Fruit fly (Drosophila melanogaster) whole organism, embryonic: ENCODE results near the gene CG6012.

Experiments
- Aef1 ChIP-seq: fragments of 200-800 bp; sonication (Bioruptor generic); IDR thresholded peaks from 3 replicates; pipeline ENCODE4 v1.3.6; 2022; ENCODE audit warnings: missing biosample characterization, missing genetic modification characterization
- CG1024 ChIP-seq: fragments of 200-800 bp; sonication (Bioruptor generic); IDR thresholded peaks from 2 replicates; pipeline ENCODE4 v1.3.6; 2022; ENCODE audit warnings: missing biosample characterization, missing genetic modification characterization
- CG10462 ChIP-seq: fragments of 200-800 bp; sonication (Bioruptor generic); optimal IDR thresholded peaks from 2 replicates; lab custom pipeline; 2016; ENCODE audit warnings: missing biosample characterization, missing genetic modification characterization
- CG10565 ChIP-seq: fragments of 200-800 bp; sonication (Bioruptor generic); optimal IDR thresholded peaks from 3 replicates; lab custom pipeline; 2016; ENCODE audit warnings: missing biosample characterization, mild to moderate bottlenecking, missing genetic modification characterization
- CG11247 ChIP-seq: fragments of 200-800 bp; sonication (Bioruptor generic); IDR thresholded peaks from 2 replicates; pipeline ENCODE4 v1.3.6; 2022; ENCODE audit warnings: missing biosample characterization, missing genetic modification characterization
- CG12219 ChIP-seq: fragments of 200-800 bp; sonication (Bioruptor generic); optimal IDR thresholded peaks from 3 replicates; lab custom pipeline; 2018; ENCODE audit warnings: missing biosample characterization, mild to moderate bottlenecking, missing genetic modification characterization
- CG14050 ChIP-seq: fragments of 200-800 bp; sonication (Bioruptor generic); IDR thresholded peaks from 3 replicates; pipeline ENCODE4 v1.3.6; 2022; ENCODE audit warnings: missing biosample characterization, missing genetic modification characterization
- CG14710 ChIP-seq: fragments of 200-800 bp; sonication (Bioruptor generic); optimal IDR thresholded peaks from 3 replicates; lab custom pipeline; 2019; ENCODE audit warnings: missing biosample characterization, mild to moderate bottlenecking, missing genetic modification characterization, moderate library complexity
- CG17328 ChIP-seq: fragments of 200-800 bp; sonication (Bioruptor generic); IDR thresholded peaks from 2 replicates; pipeline ENCODE4 v1.3.6; 2022; ENCODE audit warnings: missing biosample characterization, missing genetic modification characterization
- CG2202 ChIP-seq: fragments of 200-800 bp; sonication (Bioruptor generic); optimal IDR thresholded peaks from 2 replicates; lab custom pipeline; 2018; ENCODE audit warnings: missing biosample characterization, mild to moderate bottlenecking, missing genetic modification characterization
- CG33213 ChIP-seq: fragments of 200-800 bp; sonication (Bioruptor generic); optimal IDR thresholded peaks from 3 replicates; lab custom pipeline; 2016; ENCODE audit warnings: missing biosample characterization, missing genetic modification characterization
- CG4424 ChIP-seq: fragments of 200-800 bp; sonication (Bioruptor generic); optimal IDR thresholded peaks from 3 replicates; lab custom pipeline; 2016; ENCODE audit warnings: missing biosample characterization, missing genetic modification characterization
- CG4617 ChIP-seq: fragments of 200-800 bp; sonication (Bioruptor generic); optimal IDR thresholded peaks from 3 replicates; lab custom pipeline; 2016; ENCODE audit warnings: missing biosample characterization, missing genetic modification characterization, borderline replicate concordance
- CG6654 ChIP-seq: fragments of 200-800 bp; sonication (Bioruptor generic); optimal IDR thresholded peaks from 2 replicates; lab custom pipeline; 2017; ENCODE audit warnings: missing biosample characterization, mild to moderate bottlenecking, missing genetic modification characterization
- CG6813 ChIP-seq: fragments of 200-800 bp; sonication (Bioruptor generic); optimal IDR thresholded peaks from 2 replicates; lab custom pipeline; 2017; ENCODE audit warnings: missing biosample characterization, missing genetic modification characterization, mild to moderate bottlenecking, moderate library complexity, missing genetic modification reagents
- CG8089 ChIP-seq: fragments of 200-800 bp; sonication (Bioruptor generic); optimal IDR thresholded peaks from 3 replicates; lab custom pipeline; 2016; ENCODE audit warnings: missing biosample characterization, missing genetic modification characterization
- CG8388 ChIP-seq: fragments of 200-800 bp; sonication (Bioruptor generic); optimal IDR thresholded peaks from 2 replicates; lab custom pipeline; 2019; ENCODE audit warnings: missing biosample characterization, mild to moderate bottlenecking, missing genetic modification characterization, moderate library complexity
- CG9797 ChIP-seq: fragments of 200-800 bp; sonication (Bioruptor generic); optimal IDR thresholded peaks from 3 replicates; lab custom pipeline; 2018; ENCODE audit warnings: missing biosample characterization, mild to moderate bottlenecking, missing genetic modification characterization
- Chrac-16 ChIP-seq: fragments of 200-800 bp; sonication (Bioruptor generic); optimal IDR thresholded peaks from 3 replicates; lab custom pipeline; 2016; ENCODE audit warnings: missing biosample characterization, missing genetic modification characterization
- CoRest ChIP-seq: fragments of 200-800 bp; sonication (Bioruptor generic); optimal IDR thresholded peaks from 3 replicates; lab custom pipeline; 2018; ENCODE audit warnings: missing biosample characterization, mild to moderate bottlenecking, missing genetic modification characterization, moderate library complexity
- Ets65A ChIP-seq: fragments of 200-800 bp; sonication (Bioruptor generic); peaks from one replicate; lab custom pipeline; 2016; ENCODE audit warnings: missing biosample characterization, missing genetic modification characterization
- Fer3 ChIP-seq: fragments of 200-800 bp; sonication (Bioruptor generic); optimal IDR thresholded peaks from 2 replicates; lab custom pipeline; 2018; ENCODE audit warnings: missing biosample characterization, mild to moderate bottlenecking, missing genetic modification characterization, moderate library complexity
- HHEX ChIP-seq: fragments of 200-800 bp; sonication (Bioruptor generic); optimal IDR thresholded peaks from 3 replicates; lab custom pipeline; 2017; ENCODE audit warnings: missing biosample characterization, mild to moderate bottlenecking, missing genetic modification characterization, missing genetic modification reagents
- HLH3B ChIP-seq: fragments of 200-800 bp; sonication (Bioruptor generic); IDR thresholded peaks from 2 replicates; pipeline ENCODE4 v1.3.6; 2022; ENCODE audit warnings: missing biosample characterization, missing genetic modification characterization
- HLHmδ ChIP-seq: fragments of 200-800 bp; sonication (Bioruptor generic); optimal IDR thresholded peaks from 2 replicates; lab custom pipeline; 2018; ENCODE audit warnings: missing biosample characterization, mild to moderate bottlenecking, missing genetic modification characterization, moderate library complexity
- Hey ChIP-seq: fragments of 200-800 bp; sonication (Bioruptor generic); optimal IDR thresholded peaks from 3 replicates; lab custom pipeline; 2018; ENCODE audit warnings: missing biosample characterization, mild to moderate bottlenecking, missing genetic modification characterization
- Hmr ChIP-seq: fragments of 200-800 bp; sonication (Bioruptor generic); optimal IDR thresholded peaks from 3 replicates; lab custom pipeline; 2017; ENCODE audit warnings: mild to moderate bottlenecking, missing biosample characterization, missing genetic modification reagents, missing genetic modification characterization
- MESR4 ChIP-seq: fragments of 200-800 bp; sonication (Bioruptor generic); optimal IDR thresholded peaks from 2 replicates; lab custom pipeline; 2018; ENCODE audit warnings: missing biosample characterization, mild to moderate bottlenecking, missing genetic modification characterization, moderate library complexity
- Mad ChIP-seq: fragments of 200-800 bp; sonication (Bioruptor generic); optimal IDR thresholded peaks from 2 replicates; lab custom pipeline; 2016; ENCODE audit warnings: missing biosample characterization, missing genetic modification characterization
- Mes4 ChIP-seq: fragments of 200-800 bp; sonication (Bioruptor generic); optimal IDR thresholded peaks from 2 replicates; lab custom pipeline; 2016; ENCODE audit warnings: missing biosample characterization, missing genetic modification characterization
- PHDP ChIP-seq: fragments of 200-800 bp; sonication (Bioruptor generic); optimal IDR thresholded peaks from 3 replicates; lab custom pipeline; 2018; ENCODE audit warnings: missing biosample characterization, mild to moderate bottlenecking, missing genetic modification characterization, moderate library complexity
- Rx ChIP-seq: fragments of 200-800 bp; sonication (Bioruptor generic); IDR thresholded peaks from 2 replicates; pipeline ENCODE4 v1.3.6; 2022; ENCODE audit warnings: missing biosample characterization, missing genetic modification characterization
- Scr ChIP-seq: fragments of 200-800 bp; sonication (Bioruptor generic); IDR thresholded peaks from 2 replicates; pipeline ENCODE4 v1.3.6; 2022; ENCODE audit warnings: missing biosample characterization, missing genetic modification characterization; ENCODE audit not compliant: partially characterized antibody
- Trl ChIP-seq, 3 experiments: fragments of >200 bp in 2 of 3; fragments of 200-800 bp in 1 of 3; sonication (Bioruptor generic) in 1 of 3; optimal IDR thresholded peaks; 2 replicates in 1 of 3; 3 replicates in 2 of 3; lab custom pipeline; 2016 to 2017; ENCODE audit warnings: missing biosample characterization in 1 of 3, missing genetic modification characterization in 1 of 3
- ato ChIP-seq: fragments of 200-800 bp; sonication (Bioruptor generic); IDR thresholded peaks from 2 replicates; pipeline ENCODE4 v1.3.6; 2022; ENCODE audit warnings: missing biosample characterization, missing genetic modification characterization; ENCODE audit not compliant: partially characterized antibody
- bowl ChIP-seq: fragments of 200-800 bp; sonication (Bioruptor generic); IDR thresholded peaks from 2 replicates; pipeline ENCODE4 v1.3.6; 2022; ENCODE audit warnings: missing biosample characterization, missing genetic modification characterization
- cato ChIP-seq: fragments of 200-800 bp; sonication (Bioruptor generic); optimal IDR thresholded peaks from 2 replicates; lab custom pipeline; 2016; ENCODE audit warnings: missing biosample characterization, missing genetic modification characterization, borderline replicate concordance
- croc ChIP-seq: fragments of 200-800 bp; sonication (Bioruptor generic); conservative IDR thresholded peaks from 3 replicates; pipeline ENCODE4 v1.3.6; 2022; ENCODE audit warnings: missing biosample characterization, missing genetic modification characterization
- dm ChIP-seq: fragments of 200-800 bp; sonication (Bioruptor generic); optimal IDR thresholded peaks from 3 replicates; lab custom pipeline; 2016; ENCODE audit warnings: missing biosample characterization, missing genetic modification characterization
- knrl ChIP-seq: fragments of 200-800 bp; sonication (Bioruptor generic); IDR thresholded peaks from 3 replicates; pipeline ENCODE4 v1.3.6; 2022; ENCODE audit warnings: missing biosample characterization, missing genetic modification characterization; ENCODE audit not compliant: partially characterized antibody
- nerfin-2 ChIP-seq: fragments of 200-800 bp; sonication (Bioruptor generic); IDR thresholded peaks from 2 replicates; pipeline ENCODE4 v1.3.6; 2022; ENCODE audit warnings: missing biosample characterization, missing genetic modification characterization; ENCODE audit not compliant: partially characterized antibody
- prd ChIP-seq, 3 experiments: fragments of >200 bp in 2 of 3; fragments of 200-800 bp in 1 of 3; sonication (Bioruptor generic) in 1 of 3; optimal IDR thresholded peaks in 2 of 3; IDR thresholded peaks in 1 of 3; 2 replicates in 2 of 3; 3 replicates in 1 of 3; pipeline versions ENCODE4 v1.3.6 to Lab custom; 2017 to 2022; ENCODE audit warnings: missing biosample characterization in 1 of 3, missing genetic modification characterization in 1 of 3
- psq ChIP-seq: fragments of 200-800 bp; sonication (Bioruptor generic); optimal IDR thresholded peaks from 2 replicates; lab custom pipeline; 2017; ENCODE audit warnings: missing biosample characterization, missing genetic modification characterization
- pzg ChIP-seq: fragments of 200-800 bp; sonication (Bioruptor generic); optimal IDR thresholded peaks from 3 replicates; lab custom pipeline; 2018; ENCODE audit warnings: missing biosample characterization, mild to moderate bottlenecking, missing genetic modification characterization, moderate library complexity
- run ChIP-seq: fragments of 200-800 bp; sonication (Bioruptor generic); optimal IDR thresholded peaks from 3 replicates; lab custom pipeline; 2018; ENCODE audit warnings: missing biosample characterization, mild to moderate bottlenecking, missing genetic modification characterization
- sqz ChIP-seq: fragments of 200-800 bp; sonication (Bioruptor generic); optimal IDR thresholded peaks from 3 replicates; lab custom pipeline; 2018; ENCODE audit warnings: missing biosample characterization, mild to moderate bottlenecking, missing genetic modification characterization
- stwl ChIP-seq: fragments of 200-800 bp; sonication (Bioruptor generic); optimal IDR thresholded peaks from 3 replicates; lab custom pipeline; 2018; ENCODE audit warnings: missing biosample characterization, mild to moderate bottlenecking, missing genetic modification characterization, moderate library complexity
- vvl ChIP-seq: fragments of 200-800 bp; sonication (Bioruptor generic); IDR thresholded peaks from 2 replicates; pipeline ENCODE4 v1.3.6; 2022; ENCODE audit warnings: missing biosample characterization, missing genetic modification characterization
- wek ChIP-seq: fragments of 200-800 bp; sonication (Bioruptor generic); optimal IDR thresholded peaks from 3 replicates; lab custom pipeline; 2018; ENCODE audit warnings: missing biosample characterization, mild to moderate bottlenecking, missing genetic modification characterization, moderate library complexity
- yki ChIP-seq: fragments of >200 bp; optimal IDR thresholded peaks from 3 replicates; lab custom pipeline; 2018
- zen ChIP-seq: fragments of 200-800 bp; sonication (Bioruptor generic); optimal IDR thresholded peaks from 3 replicates; lab custom pipeline; 2018; ENCODE audit warnings: missing biosample characterization, mild to moderate bottlenecking, missing genetic modification characterization, moderate library complexity

The CG6012 gene

DNA sequence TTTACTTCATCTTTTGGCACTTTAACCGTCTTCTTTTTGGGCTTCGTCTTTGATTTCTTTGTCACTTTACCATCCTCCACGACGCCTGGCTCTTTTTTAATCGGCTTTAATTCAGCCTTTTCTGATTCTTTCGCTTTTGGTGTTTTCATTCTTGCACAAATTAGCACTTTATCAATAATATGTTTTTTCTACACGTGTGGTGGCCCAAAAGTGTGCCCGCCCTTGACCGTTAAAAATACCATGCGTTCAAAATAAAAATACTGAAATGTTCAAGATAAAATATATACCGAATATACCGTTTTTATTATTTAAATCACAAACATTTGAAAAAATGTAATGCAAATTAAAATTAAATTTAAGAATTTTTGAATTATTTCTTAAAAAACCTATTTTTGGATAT is 40.7 kb upstream of the CG6012 start, which contains the start of gene CG12288:
Gene CG12288, minus strand, starts transcription at position 216 of the 400 bp plus-strand sequence.
- TF ChIP-seq psq (GFP tag; lab: Kevin White, UChicago), result no peak
- TF ChIP-seq CG6813 (GFP tag; lab: Kevin White, UChicago), result no peak
- peak; percentile 46 for TF ChIP-seq MESR4 (GFP tag; lab: Kevin White, UChicago)
- TF ChIP-seq CG12219 (GFP tag; lab: Kevin White, UChicago), result no peak
- peak; percentile 65 for TF ChIP-seq dm
- TF ChIP-seq Chrac-16 (GFP tag; lab: Kevin White, UChicago), result no peak
- no peak for TF ChIP-seq ato (GFP tag; lab: Robert Waterston, UW)
- TF ChIP-seq HLH3B (GFP tag; lab: Robert Waterston, UW), result no peak
- TF ChIP-seq CG17328, result no peak
- TF ChIP-seq Rx (GFP tag; lab: Robert Waterston, UW), result no peak
- TF ChIP-seq wek, result no peak
- TF ChIP-seq Mes4 (GFP tag; lab: Kevin White, UChicago), result no peak
- no peak for TF ChIP-seq HHEX (GFP tag; lab: Kevin White, UChicago)
- no peak for TF ChIP-seq CG14050
- TF ChIP-seq Mad (GFP tag; lab: Kevin White, UChicago), result no peak
- TF ChIP-seq PHDP, result no peak
- TF ChIP-seq CG4617 (GFP tag; lab: Kevin White, UChicago), result peak; percentile 35
- TF ChIP-seq bowl (GFP tag; lab: Robert Waterston, UW), result no peak
- TF ChIP-seq CG10565 (GFP tag; lab: Kevin White, UChicago), result no peak
- no peak for TF ChIP-seq CG11247 (GFP tag; lab: Robert Waterston, UW)
- no peak for TF ChIP-seq CG14710 (tag; lab: Kevin White, UChicago)
- peak; percentile 55 for TF ChIP-seq CG9797 (GFP tag; lab: Kevin White, UChicago)
- TF ChIP-seq pzg (GFP tag; lab: Kevin White, UChicago), result peak; percentile 31
- TF ChIP-seq CG1024 (GFP tag; lab: Robert Waterston, UW), result no peak
- TF ChIP-seq Trl (optimal IDR thresholded peaks at IDR 0.05; lab: Kevin White, UChicago), result no peak
- TF ChIP-seq Trl (GFP tag; optimal IDR thresholded peaks at IDR 0.05; lab: Kevin White, UChicago), result no peak
- TF ChIP-seq CG4424 (GFP tag; lab: Kevin White, UChicago), result no peak
- TF ChIP-seq CG2202 (tag; lab: Kevin White, UChicago), result no peak
- no peak for TF ChIP-seq vvl
- TF ChIP-seq yki (lab: Kevin White, UChicago), result no peak
- no peak for TF ChIP-seq Ets65A
- TF ChIP-seq run (tag; lab: Kevin White, UChicago), result no peak
- no peak for TF ChIP-seq CG6654 (GFP tag; lab: Kevin White, UChicago)
- no peak for TF ChIP-seq sqz (GFP tag; lab: Kevin White, UChicago)
- no peak for TF ChIP-seq CG33213
- no peak for TF ChIP-seq Fer3 (tag; lab: Kevin White, UChicago)
- no peak for TF ChIP-seq knrl (GFP tag; lab: Robert Waterston, UW)
- no peak for TF ChIP-seq CG8388 (GFP tag; lab: Kevin White, UChicago)
- TF ChIP-seq CG8089 (GFP tag; lab: Kevin White, UChicago), result no peak
- TF ChIP-seq zen, result no peak
- TF ChIP-seq CG10462 (GFP tag; lab: Kevin White, UChicago), result no peak
- TF ChIP-seq stwl, result peak; percentile 74
- no peak for TF ChIP-seq Hey (tag; lab: Kevin White, UChicago)
- TF ChIP-seq croc (GFP tag; lab: Robert Waterston, UW), result no peak
- TF ChIP-seq Aef1 (GFP tag; lab: Robert Waterston, UW), result no peak
- no peak for TF ChIP-seq CoRest (tag; lab: Kevin White, UChicago)
- TF ChIP-seq Hmr, result no peak
- TF ChIP-seq prd (optimal IDR thresholded peaks at IDR 0.05; lab: Kevin White, UChicago), result no peak
- no peak for TF ChIP-seq prd (GFP tag; IDR thresholded peaks at IDR 0.05; lab: Robert Waterston, UW)
- no peak for TF ChIP-seq HLHmδ (GFP tag; lab: Kevin White, UChicago)
- TF ChIP-seq nerfin-2 (GFP tag; lab: Robert Waterston, UW), result no peak
- TF ChIP-seq Scr, result no peak
- no peak for TF ChIP-seq cato (GFP tag; lab: Kevin White, UChicago)
